Fruit fly (Drosophila melanogaster) whole organism, embryonic: ENCODE results near the gene dnc.
A peak's percentile ranks its signal among the peaks of the same experiment; 100 is the strongest.

ENCODE experiments used
- Abd-B ChIP-seq: fragments of 200-800 bp; sonication (Bioruptor generic); optimal IDR thresholded peaks from 2 replicates; lab custom pipeline; 2018; ENCODE audit warnings: missing biosample characterization, mild to moderate bottlenecking, missing genetic modification characterization, moderate library complexity
- Atf6 ChIP-seq: fragments of 200-800 bp; sonication (Bioruptor generic); IDR thresholded peaks from 2 replicates; pipeline ENCODE4 v1.3.6; 2022; ENCODE audit warnings: missing biosample characterization, missing genetic modification characterization
- Bdp1 ChIP-seq: fragments of 200-800 bp; sonication (Bioruptor generic); optimal IDR thresholded peaks from 3 replicates; lab custom pipeline; 2016; ENCODE audit warnings: missing biosample characterization, missing genetic modification characterization
- BtbVII ChIP-seq: fragments of 200-800 bp; sonication (Bioruptor generic); optimal IDR thresholded peaks from 3 replicates; lab custom pipeline; 2017; ENCODE audit warnings: missing biosample characterization, mild to moderate bottlenecking, missing genetic modification characterization
- CG11504 ChIP-seq: fragments of 200-800 bp; sonication (Bioruptor generic); optimal IDR thresholded peaks from 3 replicates; lab custom pipeline; 2019; ENCODE audit warnings: missing biosample characterization, mild to moderate bottlenecking, missing genetic modification characterization, moderate library complexity
- CG12659 ChIP-seq: fragments of 200-800 bp; sonication (Bioruptor generic); optimal IDR thresholded peaks from 3 replicates; lab custom pipeline; 2017; ENCODE audit warnings: mild to moderate bottlenecking, missing biosample characterization, missing genetic modification reagents, missing genetic modification characterization
- CG13123 ChIP-seq: fragments of 200-800 bp; sonication (Bioruptor generic); optimal IDR thresholded peaks from 2 replicates; lab custom pipeline; 2016; ENCODE audit warnings: missing biosample characterization, missing genetic modification characterization
- CG13775 ChIP-seq: fragments of 200-800 bp; sonication (Bioruptor generic); optimal IDR thresholded peaks from 3 replicates; lab custom pipeline; 2017; ENCODE audit warnings: missing biosample characterization, mild to moderate bottlenecking, missing genetic modification characterization
- CG2199 ChIP-seq: fragments of 200-800 bp; sonication (Bioruptor generic); IDR thresholded peaks from 3 replicates; pipeline ENCODE4 v1.3.6; 2022; ENCODE audit warnings: missing biosample characterization, missing genetic modification characterization
- CG2712 ChIP-seq: fragments of 200-800 bp; optimal IDR thresholded peaks from 3 replicates; lab custom pipeline; 2019; ENCODE audit warnings: missing biosample characterization, mild to moderate bottlenecking, missing genetic modification characterization, moderate library complexity
- CG34422 ChIP-seq: fragments of 200-800 bp; sonication (Bioruptor generic); IDR thresholded peaks from 3 replicates; pipeline ENCODE4 v1.3.6; 2022; ENCODE audit warnings: missing biosample characterization, missing genetic modification characterization
- CG3847 ChIP-seq: fragments of 200-800 bp; sonication (Bioruptor generic); IDR thresholded peaks from 2 replicates; pipeline ENCODE4 v1.3.6; 2022; ENCODE audit warnings: missing biosample characterization, missing genetic modification characterization
- CG8924 ChIP-seq: fragments of 200-800 bp; optimal IDR thresholded peaks from 3 replicates; lab custom pipeline; 2019; ENCODE audit warnings: missing biosample characterization, mild to moderate bottlenecking, missing genetic modification characterization, moderate library complexity
- E2f1 ChIP-seq: fragments of 200-800 bp; sonication (Bioruptor generic); IDR thresholded peaks from 2 replicates; pipeline ENCODE4 v1.3.6; 2022; ENCODE audit warnings: missing biosample characterization, missing genetic modification characterization
- Ets65A ChIP-seq: fragments of 200-800 bp; sonication (Bioruptor generic); peaks from one replicate; lab custom pipeline; 2016; ENCODE audit warnings: missing biosample characterization, missing genetic modification characterization
- H2.0 ChIP-seq: fragments of 200-800 bp; sonication (Bioruptor generic); IDR thresholded peaks from 2 replicates; pipeline ENCODE4 v1.3.6; 2022; ENCODE audit warnings: missing biosample characterization, missing genetic modification characterization
- HmgZ ChIP-seq: fragments of 200-800 bp; sonication (Bioruptor generic); optimal IDR thresholded peaks from 2 replicates; lab custom pipeline; 2018; ENCODE audit warnings: missing biosample characterization, mild to moderate bottlenecking, missing genetic modification characterization
- Hr51 ChIP-seq, 2 experiments: fragments of 200-800 bp; sonication (Bioruptor generic); optimal IDR thresholded peaks; 2 replicates in 1 of 2; 3 replicates in 1 of 2; lab custom pipeline; 2016 to 2018; ENCODE audit warnings: missing biosample characterization in 2 of 2, missing genetic modification characterization in 2 of 2, mild to moderate bottlenecking in 1 of 2, moderate library complexity in 1 of 2
- Mrtf ChIP-seq: fragments of 200-800 bp; sonication (Bioruptor generic); IDR thresholded peaks from 3 replicates; pipeline ENCODE4 v1.3.6; 2022; ENCODE audit warnings: missing biosample characterization, missing genetic modification characterization
- NfI ChIP-seq: fragments of 200-800 bp; sonication (Bioruptor generic); optimal IDR thresholded peaks from 3 replicates; lab custom pipeline; 2018; ENCODE audit warnings: missing biosample characterization, mild to moderate bottlenecking, missing genetic modification characterization, moderate library complexity
- Oli ChIP-seq: fragments of 200-800 bp; sonication (Bioruptor generic); optimal IDR thresholded peaks from 2 replicates; lab custom pipeline; 2018; ENCODE audit warnings: missing biosample characterization, mild to moderate bottlenecking, missing genetic modification characterization, moderate library complexity
- Sox100B ChIP-seq: fragments of 200-800 bp; sonication (Bioruptor generic); optimal IDR thresholded peaks from 3 replicates; lab custom pipeline; 2018; ENCODE audit warnings: missing biosample characterization, mild to moderate bottlenecking, missing genetic modification characterization
- Sry-β ChIP-seq: fragments of 200-800 bp; sonication (Bioruptor generic); optimal IDR thresholded peaks from 2 replicates; lab custom pipeline; 2018; ENCODE audit warnings: missing biosample characterization, mild to moderate bottlenecking, missing genetic modification characterization, moderate library complexity
- Xrp1 ChIP-seq: fragments of 200-800 bp; sonication (Bioruptor generic); IDR thresholded peaks from 2 replicates; pipeline ENCODE4 v1.3.6; 2022; ENCODE audit warnings: missing biosample characterization, missing genetic modification characterization
- ac ChIP-seq: fragments of 200-800 bp; sonication (Bioruptor generic); optimal IDR thresholded peaks from 3 replicates; lab custom pipeline; 2017; ENCODE audit warnings: missing biosample characterization, mild to moderate bottlenecking, missing genetic modification characterization
- cas ChIP-seq: fragments of 200-800 bp; sonication (Bioruptor generic); IDR thresholded peaks from 2 replicates; pipeline ENCODE4 v1.3.6; 2022; ENCODE audit warnings: missing biosample characterization, missing genetic modification characterization
- ci ChIP-seq: fragments of 200-800 bp; sonication (Bioruptor generic); IDR thresholded peaks from 3 replicates; pipeline ENCODE4 v1.3.6; 2022; ENCODE audit warnings: missing biosample characterization, missing genetic modification characterization
- crp ChIP-seq, 2 experiments: fragments of 200-800 bp; sonication (Bioruptor generic); optimal IDR thresholded peaks; 2 replicates in 1 of 2; 3 replicates in 1 of 2; lab custom pipeline; 2017; ENCODE audit warnings: missing biosample characterization in 2 of 2, missing genetic modification characterization in 2 of 2, mild to moderate bottlenecking in 1 of 2, moderate library complexity in 1 of 2
- dmrt99B ChIP-seq: fragments of 200-800 bp; sonication (Bioruptor generic); optimal IDR thresholded peaks from 2 replicates; lab custom pipeline; 2018; ENCODE audit warnings: missing biosample characterization, mild to moderate bottlenecking, missing genetic modification characterization, moderate library complexity
- esg ChIP-seq: fragments of 200-800 bp; sonication (Bioruptor generic); conservative IDR thresholded peaks from 2 replicates; pipeline ENCODE4 v1.3.6; 2022; ENCODE audit warnings: missing biosample characterization, missing genetic modification characterization
- grn ChIP-seq: fragments of 200-800 bp; sonication (Bioruptor generic); optimal IDR thresholded peaks from 3 replicates; lab custom pipeline; 2017; ENCODE audit warnings: missing biosample characterization, missing genetic modification characterization
- hbn ChIP-seq: fragments of 200-800 bp; sonication (Bioruptor generic); IDR thresholded peaks from 2 replicates; pipeline ENCODE4 v1.3.6; 2022; ENCODE audit warnings: missing biosample characterization, missing genetic modification characterization; ENCODE audit not compliant: partially characterized antibody
- ind ChIP-seq: fragments of 200-800 bp; sonication (Bioruptor generic); optimal IDR thresholded peaks from 3 replicates; lab custom pipeline; 2016; ENCODE audit warnings: missing biosample characterization, missing genetic modification characterization
- klu ChIP-seq: fragments of 200-800 bp; sonication (Bioruptor generic); IDR thresholded peaks from 2 replicates; pipeline ENCODE4 v1.3.6; 2022; ENCODE audit warnings: missing biosample characterization, missing genetic modification characterization
- lab ChIP-seq: fragments of 200-800 bp; sonication (Bioruptor generic); optimal IDR thresholded peaks from 3 replicates; lab custom pipeline; 2017; ENCODE audit warnings: missing biosample characterization, missing genetic modification characterization, mild to moderate bottlenecking, moderate library complexity, missing genetic modification reagents
- mam ChIP-seq: fragments of 200-800 bp; sonication (Bioruptor generic); optimal IDR thresholded peaks from 3 replicates; lab custom pipeline; 2016; ENCODE audit warnings: missing biosample characterization, missing genetic modification characterization
- nom ChIP-seq: fragments of 200-800 bp; sonication (Bioruptor generic); optimal IDR thresholded peaks from 2 replicates; lab custom pipeline; 2017; ENCODE audit warnings: missing biosample characterization, missing genetic modification characterization, mild to moderate bottlenecking, moderate library complexity, missing genetic modification reagents
- org-1 ChIP-seq: fragments of 200-800 bp; sonication (Bioruptor generic); optimal IDR thresholded peaks from 2 replicates; lab custom pipeline; 2017; ENCODE audit warnings: missing biosample characterization, missing genetic modification characterization
- pan ChIP-seq, 4 experiments: fragments of >200 bp in 3 of 4; fragments of 200-800 bp in 1 of 4; sonication (Bioruptor generic) in 1 of 4; optimal IDR thresholded peaks in 3 of 4; IDR thresholded peaks in 1 of 4; 2 replicates each; pipeline versions ENCODE4 v1.3.6 to Lab custom; 2017 to 2022; ENCODE audit warnings: missing biosample characterization in 2 of 4, missing genetic modification characterization in 2 of 4, mixed read lengths in 1 of 4
- row ChIP-seq: fragments of 200-800 bp; sonication (Bioruptor generic); IDR thresholded peaks from 3 replicates; pipeline ENCODE4 v1.3.6; 2022; ENCODE audit warnings: missing biosample characterization, missing genetic modification characterization
- sisA ChIP-seq: fragments of 200-800 bp; sonication (Bioruptor generic); IDR thresholded peaks from 2 replicates; pipeline ENCODE4 v1.3.6; 2022; ENCODE audit warnings: missing biosample characterization, missing genetic modification characterization
- sqz ChIP-seq: fragments of 200-800 bp; sonication (Bioruptor generic); optimal IDR thresholded peaks from 3 replicates; lab custom pipeline; 2018; ENCODE audit warnings: missing biosample characterization, mild to moderate bottlenecking, missing genetic modification characterization
- trem ChIP-seq: fragments of 200-800 bp; optimal IDR thresholded peaks from 3 replicates; lab custom pipeline; 2019; ENCODE audit warnings: missing biosample characterization, mild to moderate bottlenecking, missing genetic modification characterization, moderate library complexity
- z ChIP-seq: fragments of 200-800 bp; sonication (Bioruptor generic); IDR thresholded peaks from 3 replicates; pipeline ENCODE4 v1.3.6; 2022; ENCODE audit warnings: missing biosample characterization, missing genetic modification characterization
- zfh1 ChIP-seq: fragments of 200-800 bp; sonication (Bioruptor generic); IDR thresholded peaks from 3 replicates; pipeline ENCODE4 v1.3.6; 2022; ENCODE audit warnings: missing biosample characterization, missing genetic modification characterization
- zfh2 ChIP-seq: fragments of 200-800 bp; sonication (Bioruptor generic); optimal IDR thresholded peaks from 2 replicates; lab custom pipeline; 2016; ENCODE audit warnings: missing biosample characterization, missing genetic modification characterization

Gene dnc

dm6 chrX:3157048-3157703, 19.1 kb upstream of the dnc start (continued):
- TF ChIP-seq esg (0 out of 2 replicates have a peak, but pooled peaks have one; percentile 17), pan (optimal IDR thresholded peaks at IDR 0.05; lab: Kevin White, UChicago) (no peak), pan (GFP tag; optimal IDR thresholded peaks at IDR 0.05 in 1 of 2, IDR thresholded peaks at IDR 0.05 in 1 of 2) (peak in 1 of 2 experiments; percentile 35), row (peak; percentile 52), ci (GFP tag; lab: Robert Waterston, UW) (no peak), cas (0 out of 2 replicates have a peak, but pooled peaks have one; percentile 25), mam (GFP tag; lab: Kevin White, UChicago) (peak; percentile 10), ind (peak; percentile 26), CG11504 (tag; lab: Kevin White, UChicago) (peak; percentile 46), CG34422 (0 out of 3 replicates have a peak, but pooled peaks have one; percentile 33), Hr51 (GFP tag; optimal IDR thresholded peaks at IDR 0.05; lab: Kevin White, UChicago) (peak in 1 of 2 experiments; percentile 42), NfI (GFP tag; lab: Kevin White, UChicago) (peak; percentile 27), lab (peak; percentile 39), Atf6 (peak; percentile 37; the same call in 1 of the 2 replicates), zfh2 (GFP tag; lab: Kevin White, UChicago) (peak; percentile 20), CG3847 (GFP tag; lab: Robert Waterston, UW) (peak; percentile 41; the same call in 1 of the 2 replicates), Ets65A (GFP tag; lab: Kevin White, UChicago) (peak; percentile 67), HmgZ (tag; lab: Kevin White, UChicago) (no peak), z (GFP tag; lab: Robert Waterston, UW) (no peak), dmrt99B (tag; lab: Kevin White, UChicago) (peak; percentile 31), klu (GFP tag; lab: Robert Waterston, UW) (0 out of 2 replicates have a peak, but pooled peaks have one; percentile 14), Sox100B (no peak), Oli (tag; lab: Kevin White, UChicago) (peak; percentile 8), E2f1 (GFP tag; lab: Robert Waterston, UW) (0 out of 2 replicates have a peak, but pooled peaks have one; percentile 18), Abd-B (GFP tag; lab: Kevin White, UChicago) (peak; percentile 16), CG12659 (peak; percentile 29), CG13123 (GFP tag; lab: Kevin White, UChicago) (peak; percentile 11), org-1 (GFP tag; lab: Kevin White, UChicago) (no peak), H2.0 (GFP tag; lab: Robert Waterston, UW) (peak; percentile 14; the same call in 1 of the 2 replicates)

dm6 chrX:3158620-3159019, 17.6 kb upstream of the dnc start:
- TF ChIP-seq sqz (peak; percentile 62), nom (GFP tag; lab: Kevin White, UChicago) (peak; percentile 73), H2.0 (GFP tag; lab: Robert Waterston, UW) (no peak), grn (GFP tag; lab: Kevin White, UChicago) (peak; percentile 18)

dm6 chrX:3161542-3162377, 14.5 kb upstream of the dnc start:
- TF ChIP-seq Mrtf (no peak), sisA (GFP tag; lab: Robert Waterston, UW) (no peak), zfh1 (GFP tag; lab: Robert Waterston, UW) (no peak), CG2199 (GFP tag; lab: Robert Waterston, UW) (no peak), Sry-β (GFP tag; lab: Kevin White, UChicago) (no peak), CG2712 (no peak), Xrp1 (GFP tag; lab: Robert Waterston, UW) (no peak), CG8924 (tag; lab: Kevin White, UChicago) (no peak), CG13775 (no peak), ac (no peak), crp (GFP tag; optimal IDR thresholded peaks at IDR 0.05; lab: Kevin White, UChicago) (no peak), BtbVII (GFP tag; lab: Kevin White, UChicago) (no peak), hbn (GFP tag; lab: Robert Waterston, UW) (no peak), trem (tag; lab: Kevin White, UChicago) (no peak), Bdp1 (GFP tag; lab: Kevin White, UChicago) (no peak)
